Worm (Caenorhabditis elegans) whole organism, L4 larva: ENCODE results near the gene fipr-14.

ENCODE experiments used
- F10B5.3 ChIP-seq: sonication (generic microtip); optimal IDR thresholded peaks from 2 replicates; lab custom pipeline; 2016; ENCODE audit warnings: mild to moderate bottlenecking, missing genetic modification characterization, missing compliant biosample characterization
- F49E8.2 ChIP-seq: sonication (generic microtip); optimal IDR thresholded peaks from 2 replicates; lab custom pipeline; 2016; ENCODE audit warnings: missing compliant biosample characterization, mild to moderate bottlenecking, missing genetic modification characterization, borderline replicate concordance
- R02D3.7 ChIP-seq: fragments of 150-350 bp; sonication (generic microtip); optimal IDR thresholded peaks from 3 replicates; lab custom pipeline; 2014; ENCODE audit warnings: missing biosample characterization, missing genetic modification characterization
- T26A8.4 ChIP-seq: fragments of 200-800 bp; sonication (Bioruptor generic); IDR thresholded peaks from 2 replicates; pipeline ENCODE4 v1.3.6; 2022; ENCODE audit warnings: missing genetic modification characterization, missing compliant biosample characterization
- Y105C5A.15 ChIP-seq: fragments of 200-800 bp; sonication (Bioruptor generic); IDR thresholded peaks from 2 replicates; pipeline ENCODE4 v1.3.6; 2022; ENCODE audit warnings: missing genetic modification characterization, missing compliant biosample characterization
- Y48G9A.11 ChIP-seq: fragments of 200-800 bp; sonication (Bioruptor generic); IDR thresholded peaks from 2 replicates; pipeline ENCODE4 v1.3.6; 2022; ENCODE audit warnings: missing genetic modification reagents, missing genetic modification characterization, missing compliant biosample characterization
- Y75B8A.6 ChIP-seq: fragments of 200-800 bp; sonication (Bioruptor generic); IDR thresholded peaks from 2 replicates; pipeline ENCODE4 v1.3.6; 2022; ENCODE audit warnings: missing genetic modification reagents, missing genetic modification characterization, missing compliant biosample characterization
- ZK337.2 ChIP-seq: fragments of 200-800 bp; sonication (Bioruptor generic); IDR thresholded peaks from 2 replicates; pipeline ENCODE4 v1.3.6; 2022; ENCODE audit warnings: missing genetic modification reagents, missing genetic modification characterization, missing compliant biosample characterization
- arid-1 ChIP-seq: fragments of 200-800 bp; sonication (Bioruptor generic); conservative IDR thresholded peaks from 2 replicates; pipeline ENCODE4 v1.3.6; 2022; ENCODE audit warnings: missing genetic modification reagents, missing genetic modification characterization, missing compliant biosample characterization
- attf-4 ChIP-seq: sonication (generic microtip); optimal IDR thresholded peaks from 3 replicates; lab custom pipeline; 2017; ENCODE audit warnings: missing biosample characterization, missing genetic modification characterization
- ceh-28 ChIP-seq: fragments of 150-350 bp; optimal IDR thresholded peaks from 2 replicates; lab custom pipeline; 2014; ENCODE audit warnings: missing biosample characterization, missing genetic modification reagents, missing genetic modification characterization
- ceh-44 ChIP-seq: fragments of 200-800 bp; sonication (Bioruptor generic); IDR thresholded peaks from 2 replicates; pipeline ENCODE4 v1.3.6; 2022; ENCODE audit warnings: missing genetic modification reagents, missing genetic modification characterization, missing compliant biosample characterization
- ces-1 ChIP-seq: fragments of 150-350 bp; sonication (generic microtip); optimal IDR thresholded peaks from 4 replicates; lab custom pipeline; 2014; ENCODE audit warnings: missing biosample characterization, missing genetic modification reagents, missing genetic modification characterization
- cey-2 ChIP-seq: sonication (generic microtip); optimal IDR thresholded peaks from 3 replicates; lab custom pipeline; 2017; ENCODE audit warnings: missing genetic modification characterization, mild to moderate bottlenecking, missing compliant biosample characterization, antibody characterized with exemption, borderline replicate concordance; ENCODE audit not compliant: insufficient read depth
- daf-8 ChIP-seq: fragments of 200-800 bp; sonication (Bioruptor generic); IDR thresholded peaks from 2 replicates; pipeline ENCODE4 v1.3.6; 2022; ENCODE audit warnings: missing genetic modification characterization, missing compliant biosample characterization
- duxl-1 ChIP-seq: sonication (generic microtip); optimal IDR thresholded peaks from 2 replicates; lab custom pipeline; 2016; ENCODE audit warnings: mild to moderate bottlenecking, missing genetic modification characterization, moderate library complexity, missing compliant biosample characterization; ENCODE audit not compliant: poor library complexity
- egl-27 ChIP-seq: sonication (generic microtip); optimal IDR thresholded peaks from 3 replicates; lab custom pipeline; 2017; ENCODE audit warnings: missing biosample characterization, missing genetic modification reagents, missing genetic modification characterization
- egl-43 ChIP-seq: fragments of 200-800 bp; sonication (Bioruptor generic); IDR thresholded peaks from 2 replicates; pipeline ENCODE4 v1.3.6; 2022; ENCODE audit warnings: missing genetic modification reagents, missing genetic modification characterization, missing compliant biosample characterization
- gei-8 ChIP-seq: fragments of 200-800 bp; sonication (Bioruptor generic); optimal IDR thresholded peaks from 2 replicates; lab custom pipeline; 2018; ENCODE audit warnings: mild to moderate bottlenecking, missing genetic modification characterization, missing compliant biosample characterization
- hlh-11 ChIP-seq: fragments of 200-800 bp; sonication (Bioruptor generic); optimal IDR thresholded peaks from 2 replicates; lab custom pipeline; 2018; ENCODE audit warnings: mild to moderate bottlenecking, missing genetic modification characterization, missing compliant biosample characterization
- hmg-1.1 ChIP-seq: fragments of 200-800 bp; sonication (Bioruptor generic); IDR thresholded peaks from 2 replicates; pipeline ENCODE4 v1.3.6; 2022; ENCODE audit warnings: missing genetic modification reagents, missing genetic modification characterization, missing compliant biosample characterization
- lim-7 ChIP-seq: fragments of 200-800 bp; sonication (Bioruptor generic); IDR thresholded peaks from 2 replicates; pipeline ENCODE4 v1.3.6; 2022; ENCODE audit warnings: missing genetic modification characterization, missing compliant biosample characterization
- lin-38 ChIP-seq: fragments of 200-800 bp; sonication (Bioruptor generic); IDR thresholded peaks from 2 replicates; pipeline ENCODE4 v1.3.6; 2022; ENCODE audit warnings: missing genetic modification reagents, missing genetic modification characterization, missing compliant biosample characterization
- lir-3 ChIP-seq: sonication (generic microtip); optimal IDR thresholded peaks from 2 replicates; lab custom pipeline; 2016; ENCODE audit warnings: mild to moderate bottlenecking, missing genetic modification characterization, missing compliant biosample characterization
- lsy-2 ChIP-seq, 2 experiments: fragments of 150-350 bp in 1 of 2; sonication (generic microtip) in 1 of 2; optimal IDR thresholded peaks; 2 replicates each; lab custom pipeline; 2014 to 2017; ENCODE audit warnings: missing biosample characterization in 2 of 2, missing genetic modification characterization in 2 of 2
- mdt-29 ChIP-seq: fragments of 200-800 bp; sonication (Bioruptor generic); IDR thresholded peaks from 2 replicates; pipeline ENCODE4 v1.3.6; 2022; ENCODE audit warnings: missing genetic modification reagents, missing genetic modification characterization, missing compliant biosample characterization
- nhr-11 ChIP-seq: fragments of 150-350 bp; optimal IDR thresholded peaks from 2 replicates; lab custom pipeline; 2014; ENCODE audit warnings: missing biosample characterization, missing genetic modification characterization
- nhr-111 ChIP-seq: fragments of 200-800 bp; sonication (Bioruptor generic); optimal IDR thresholded peaks from 2 replicates; lab custom pipeline; 2018; ENCODE audit warnings: mild to moderate bottlenecking, missing genetic modification characterization, missing compliant biosample characterization
- nhr-25 ChIP-seq: sonication (generic microtip); optimal IDR thresholded peaks from 2 replicates; lab custom pipeline; 2017; ENCODE audit warnings: missing genetic modification characterization, mild to moderate bottlenecking, missing compliant biosample characterization, antibody characterized with exemption, moderate library complexity, borderline replicate concordance; ENCODE audit not compliant: insufficient read depth
- nhr-28 ChIP-seq: fragments of 150-350 bp; optimal IDR thresholded peaks from 2 replicates; lab custom pipeline; 2014; ENCODE audit warnings: missing biosample characterization, missing genetic modification characterization
- pha-4 ChIP-seq, 2 experiments: fragments of 150-350 bp in 1 of 2; fragments of 200-800 bp in 1 of 2; sonication (Bioruptor generic) in 1 of 2; IDR thresholded peaks in 1 of 2; optimal IDR thresholded peaks in 1 of 2; 2 replicates each; pipeline versions ENCODE4 v1.3.6 to Lab custom; 2014 to 2022; ENCODE audit warnings: missing genetic modification characterization in 2 of 2, missing genetic modification reagents in 2 of 2, missing biosample characterization in 1 of 2, missing compliant biosample characterization in 1 of 2
- snpc-1.2 ChIP-seq: fragments of 200-800 bp; sonication (Bioruptor generic); IDR thresholded peaks from 2 replicates; pipeline ENCODE4 v1.3.6; 2022; ENCODE audit warnings: missing genetic modification reagents, missing genetic modification characterization, missing compliant biosample characterization
- snpc-4 ChIP-seq: fragments of 150-350 bp; optimal IDR thresholded peaks from 2 replicates; lab custom pipeline; 2014; ENCODE audit warnings: missing biosample characterization, missing genetic modification characterization
- spr-1 ChIP-seq: sonication (generic microtip); optimal IDR thresholded peaks from 2 replicates; lab custom pipeline; 2016; ENCODE audit warnings: mild to moderate bottlenecking, missing genetic modification characterization, missing compliant biosample characterization
- spr-3 ChIP-seq: fragments of 200-800 bp; sonication (Bioruptor generic); optimal IDR thresholded peaks from 2 replicates; lab custom pipeline; 2018; ENCODE audit warnings: mild to moderate bottlenecking, missing genetic modification characterization, missing compliant biosample characterization
- unc-130 ChIP-seq: sonication (generic microtip); optimal IDR thresholded peaks from 2 replicates; lab custom pipeline; 2016; ENCODE audit warnings: missing genetic modification reagents, missing genetic modification characterization, missing compliant biosample characterization
- unc-39 ChIP-seq: sonication (generic microtip); optimal IDR thresholded peaks from 2 replicates; lab custom pipeline; 2017; ENCODE audit warnings: missing biosample characterization, missing genetic modification characterization
- unc-62 ChIP-seq, 3 experiments: fragments of 150-350 bp in 1 of 3; sonication (generic microtip); optimal IDR thresholded peaks in 2 of 3; peaks in 1 of 3; 1 replicate in 1 of 3; 2 replicates in 2 of 3; lab custom pipeline; 2014 to 2017; ENCODE audit warnings: missing biosample characterization in 3 of 3, missing genetic modification characterization in 3 of 3, missing genetic modification reagents in 3 of 3, missing genotype in 1 of 3
- zag-1 ChIP-seq: fragments of 150-350 bp; optimal IDR thresholded peaks from 2 replicates; lab custom pipeline; 2014; ENCODE audit warnings: missing biosample characterization, missing genetic modification characterization
- zfp-3 ChIP-seq: fragments of 200-800 bp; sonication (Bioruptor generic); conservative IDR thresholded peaks from 2 replicates; pipeline ENCODE4 v1.3.6; 2022; ENCODE audit warnings: missing genetic modification reagents, missing genetic modification characterization, missing compliant biosample characterization

Gene fipr-14

ce11 chrIV:10876844-10877243 is at the start of gene fipr-14:
TSS of gene fipr-14 (plus strand) at chrIV:10877144.
- TF ChIP-seq hlh-11 (tag; lab: Kevin White, UChicago): no peak
- peak in 1 of 2 experiments; percentile 65 for TF ChIP-seq unc-62 (GFP tag; optimal IDR thresholded peaks at IDR 0.05 in 1 of 2; lab: Kevin White, UChicago)
- TF ChIP-seq unc-62 (tag; optimal IDR thresholded peaks at IDR 0.05; lab: Kevin White, UChicago): no peak

ce11 chrIV:10828049-10828448 is 48.9 kb upstream of the fipr-14 start, which contains the start of gene npax-3:
TSS of gene npax-3 (minus strand) at chrIV:10828149.
- TF ChIP-seq arid-1 (GFP tag; lab: Robert Waterston, UW) (no peak), unc-130 (GFP tag; lab: Kevin White, UChicago) (no peak), gei-8 (GFP tag; lab: Kevin White, UChicago) (no peak), pha-4 (GFP tag; IDR thresholded peaks at IDR 0.05; lab: Robert Waterston, UW) (no peak), pha-4 (tag; optimal IDR thresholded peaks at IDR 0.05; lab: Kevin White, UChicago) (no peak), mdt-29 (GFP tag; lab: Robert Waterston, UW) (no peak), ceh-28 (no peak)
- TF ChIP-seq, all 104 proteins: peak for 0

ce11 chrIV:10832148-10832547 is 44.8 kb upstream of the fipr-14 start, which contains the start of gene best-15:
TSS of gene best-15 (minus strand) at chrIV:10832248.
- no peak for TF ChIP-seq ZK337.2 (GFP tag; lab: Robert Waterston, UW)
- no peak for TF ChIP-seq R02D3.7
- no peak for TF ChIP-seq nhr-11 (tag; lab: Kevin White, UChicago)
- no peak for TF ChIP-seq zfp-3
- TF ChIP-seq Y105C5A.15 (GFP tag; lab: Robert Waterston, UW): no peak
- TF ChIP-seq Y48G9A.11 (GFP tag; lab: Robert Waterston, UW): no peak
- TF ChIP-seq ces-1 (GFP tag; lab: Kevin White, UChicago): no peak
- TF ChIP-seq nhr-25 (tag; lab: Kevin White, UChicago): no peak
- TF ChIP-seq duxl-1 (tag; lab: Kevin White, UChicago): no peak
- no peak for TF ChIP-seq unc-130 (GFP tag; lab: Kevin White, UChicago)
- no peak for TF ChIP-seq spr-3
- no peak for TF ChIP-seq F10B5.3 (tag; lab: Kevin White, UChicago)
- no peak for TF ChIP-seq unc-39 (tag; lab: Kevin White, UChicago)
- no peak for TF ChIP-seq nhr-28 (tag; lab: Kevin White, UChicago)
- TF ChIP-seq arid-1 (GFP tag; lab: Robert Waterston, UW): no peak
- no peak for TF ChIP-seq attf-4
- TF ChIP-seq zag-1 (tag; lab: Kevin White, UChicago): no peak
- no peak for TF ChIP-seq egl-43 (GFP tag; lab: Robert Waterston, UW)

- TF ChIP-seq lin-38 (GFP tag; lab: Robert Waterston, UW): 0 out of 2 replicates have a peak, but pooled peaks have one; percentile 22
- peak in 1 of 2 experiments; percentile 23 for TF ChIP-seq lsy-2 (tag; optimal IDR thresholded peaks at IDR 0.05; lab: Kevin White, UChicago)
- no peak for TF ChIP-seq ceh-44 (GFP tag; lab: Robert Waterston, UW)
- TF ChIP-seq snpc-1.2 (GFP tag; lab: Robert Waterston, UW): 0 out of 2 replicates have a peak, but pooled peaks have one; percentile 38
- 0 out of 2 replicates have a peak, but pooled peaks have one; percentile 33 for TF ChIP-seq arid-1 (GFP tag; lab: Robert Waterston, UW)
- no peak for TF ChIP-seq F49E8.2 (tag; lab: Kevin White, UChicago)
- TF ChIP-seq unc-62 (GFP tag; optimal IDR thresholded peaks at IDR 0.05 in 1 of 2; lab: Kevin White, UChicago): peak in 1 of 2 experiments; percentile 3
- TF ChIP-seq unc-62 (tag; optimal IDR thresholded peaks at IDR 0.05; lab: Kevin White, UChicago): no peak
- no peak for TF ChIP-seq egl-27 (tag; lab: Kevin White, UChicago)
- TF ChIP-seq spr-1: no peak
- TF ChIP-seq daf-8 (GFP tag; lab: Robert Waterston, UW): no peak
- TF ChIP-seq nhr-111: no peak
- TF ChIP-seq Y75B8A.6 (GFP tag; lab: Robert Waterston, UW): 0 out of 2 replicates have a peak, but pooled peaks have one; percentile 26
- TF ChIP-seq lir-3: no peak
- no peak for TF ChIP-seq duxl-1 (tag; lab: Kevin White, UChicago)
- TF ChIP-seq Y48G9A.11 (GFP tag; lab: Robert Waterston, UW): peak; percentile 29; the same call in 1 of the 2 replicates
- no peak for TF ChIP-seq hmg-1.1 (GFP tag; lab: Robert Waterston, UW)
- TF ChIP-seq snpc-4 (tag; lab: Kevin White, UChicago): no peak
- no peak for TF ChIP-seq T26A8.4 (GFP tag; lab: Robert Waterston, UW)
- TF ChIP-seq cey-2 (tag; lab: Kevin White, UChicago): no peak
- TF ChIP-seq lim-7 (GFP tag; lab: Robert Waterston, UW): 0 out of 2 replicates have a peak, but pooled peaks have one; percentile 42
These were observed 34.7 kb upstream of the fipr-14 start for ce11 chrIV:10842232-10842631.
